Worm (Caenorhabditis elegans) whole organism, L3 larva: ENCODE results near the gene tbx-34.

Experiments used
- ama-1 ChIP-seq: fragments of 150-350 bp; optimal IDR thresholded peaks from 2 replicates; lab custom pipeline; 2018
- ceh-82 ChIP-seq: fragments of 150-350 bp; optimal IDR thresholded peaks from 2 replicates; lab custom pipeline; 2014; ENCODE audit warnings: missing biosample characterization, missing genetic modification characterization
- ceh-9 ChIP-seq: sonication (generic microtip); optimal IDR thresholded peaks from 2 replicates; lab custom pipeline; 2018; ENCODE audit warnings: missing biosample characterization, missing genetic modification characterization
- egl-27 ChIP-seq: sonication (generic microtip); optimal IDR thresholded peaks from 4 replicates; lab custom pipeline; 2017; ENCODE audit warnings: missing biosample characterization, missing genetic modification reagents, missing genetic modification characterization
- hmg-11 ChIP-seq: sonication (generic microtip); optimal IDR thresholded peaks from 2 replicates; lab custom pipeline; 2016; ENCODE audit warnings: missing genetic modification characterization, missing compliant biosample characterization
- nhr-11 ChIP-seq: fragments of 150-350 bp; optimal IDR thresholded peaks from 2 replicates; lab custom pipeline; 2014; ENCODE audit warnings: missing biosample characterization, missing genetic modification characterization
- nhr-23 ChIP-seq: fragments of 150-350 bp; optimal IDR thresholded peaks from 2 replicates; lab custom pipeline; 2014; ENCODE audit warnings: missing biosample characterization, missing genetic modification reagents, missing genetic modification characterization
- nhr-237 ChIP-seq: fragments of 150-350 bp; optimal IDR thresholded peaks from 2 replicates; lab custom pipeline; 2014; ENCODE audit warnings: missing biosample characterization, missing genetic modification characterization
- sea-2 ChIP-seq: fragments of 150-350 bp; sonication (generic microtip); optimal IDR thresholded peaks from 4 replicates; lab custom pipeline; 2014; ENCODE audit warnings: missing biosample characterization, missing genetic modification reagents, missing genetic modification characterization
- skn-1 ChIP-seq: fragments of 150-350 bp; optimal IDR thresholded peaks from 2 replicates; lab custom pipeline; 2014; ENCODE audit warnings: missing biosample characterization, missing genetic modification characterization
- snpc-4 ChIP-seq: fragments of 150-350 bp; optimal IDR thresholded peaks from 2 replicates; lab custom pipeline; 2014; ENCODE audit warnings: missing biosample characterization, missing genetic modification characterization
- tbx-2 ChIP-seq: sonication (generic microtip); optimal IDR thresholded peaks from 2 replicates; lab custom pipeline; 2016; ENCODE audit warnings: mild to moderate bottlenecking, missing genetic modification characterization, missing compliant biosample characterization
- unc-62 ChIP-seq: fragments of 150-350 bp; sonication (generic microtip); optimal IDR thresholded peaks from 4 replicates; lab custom pipeline; 2014; ENCODE audit warnings: missing biosample characterization, missing genetic modification reagents, missing genetic modification characterization
- zag-1 ChIP-seq: fragments of 150-350 bp; optimal IDR thresholded peaks from 2 replicates; lab custom pipeline; 2014; ENCODE audit warnings: missing biosample characterization, missing genetic modification characterization

DNA sequence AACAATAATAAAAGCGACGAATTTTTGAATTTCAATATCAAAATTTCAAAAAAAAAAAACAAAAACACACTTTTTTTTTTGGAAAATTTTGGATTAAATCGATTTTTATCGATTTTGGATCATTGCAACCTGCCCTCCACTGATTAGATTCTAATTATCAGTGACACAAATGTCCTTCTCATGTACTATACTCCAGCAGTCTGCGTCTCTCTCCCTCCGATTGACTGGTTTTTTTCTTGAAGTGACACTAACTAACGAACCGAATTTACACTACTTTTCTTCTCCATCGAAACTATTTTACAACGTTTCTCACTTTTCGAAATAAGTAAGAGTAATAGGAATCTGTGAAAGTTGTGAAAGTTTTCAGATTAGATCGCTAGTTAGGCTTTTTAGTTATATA, 22.7 kb upstream of the tbx-34 start:
- TF ChIP-seq skn-1 (tag; lab: Kevin White, UChicago) (no peak), ceh-82 (tag; lab: Kevin White, UChicago) (no peak), ceh-9 (tag; lab: Kevin White, UChicago) (no peak), tbx-2 (tag; lab: Kevin White, UChicago) (no peak), nhr-23 (no peak), egl-27 (tag; lab: Kevin White, UChicago) (no peak), hmg-11 (tag; lab: Kevin White, UChicago) (peak; percentile 3), nhr-237 (no peak), ama-1 (no peak), snpc-4 (tag; lab: Kevin White, UChicago) (no peak), unc-62 (GFP tag; lab: Kevin White, UChicago) (no peak), zag-1 (tag; lab: Kevin White, UChicago) (no peak), nhr-11 (tag; lab: Kevin White, UChicago) (no peak), sea-2 (GFP tag; lab: Kevin White, UChicago) (no peak)
